Worm (Caenorhabditis elegans): ENCODE results near the gene str-4.
A peak's percentile ranks its signal among the peaks of the same experiment; 100 is the strongest.

str-4 gene

DNA sequence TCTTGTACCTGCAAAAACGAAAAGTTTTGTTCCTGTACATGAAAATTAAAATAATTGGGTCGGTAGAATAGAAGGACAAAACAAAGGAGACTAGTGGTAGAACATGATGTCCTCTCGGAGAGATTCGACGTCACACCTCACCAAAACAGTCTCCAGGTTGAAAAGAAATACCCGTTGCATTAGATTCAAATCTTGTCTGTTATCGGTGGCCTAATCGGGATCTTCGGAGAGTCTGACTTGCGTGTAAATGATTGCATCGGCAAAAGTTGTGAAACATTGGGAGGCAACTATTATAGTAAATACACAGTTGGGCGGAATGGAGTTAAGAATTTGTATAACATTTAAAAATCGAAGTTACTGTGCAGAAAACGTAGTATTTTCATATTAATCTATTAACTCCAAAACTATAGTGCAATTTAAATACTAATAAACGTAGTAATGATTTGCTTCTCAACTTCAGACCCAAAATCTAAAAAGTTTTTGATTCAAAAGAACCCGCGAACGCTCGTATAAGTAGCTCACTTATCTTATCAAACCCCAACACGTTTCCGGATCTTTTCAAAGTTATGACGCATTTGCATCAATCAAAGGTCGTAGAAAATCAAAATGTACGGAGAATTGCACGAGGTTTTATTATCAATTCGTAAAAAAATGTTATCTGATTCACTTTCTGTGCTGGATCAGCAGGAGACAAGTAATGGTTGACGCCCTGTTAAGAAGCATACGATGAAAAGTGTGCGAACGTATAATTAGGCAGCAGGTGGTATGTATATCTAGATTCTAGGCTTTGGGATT, 6.0 kb downstream of the str-4 start, which contains the start of gene nhr-168:
Gene nhr-168, minus strand, starts transcription at position 486 of the 795 bp plus-strand sequence.
- TF ChIP-seq B0310.2 (tag; optimal IDR thresholded peaks at IDR 0.05) (no peak), ets-7 (tag; optimal IDR thresholded peaks at IDR 0.05) (no peak), ceh-13 (GFP tag; optimal IDR thresholded peaks at IDR 0.05) (no peak), pes-1 (GFP tag; IDR thresholded peaks at IDR 0.05) (no peak)

DNA sequence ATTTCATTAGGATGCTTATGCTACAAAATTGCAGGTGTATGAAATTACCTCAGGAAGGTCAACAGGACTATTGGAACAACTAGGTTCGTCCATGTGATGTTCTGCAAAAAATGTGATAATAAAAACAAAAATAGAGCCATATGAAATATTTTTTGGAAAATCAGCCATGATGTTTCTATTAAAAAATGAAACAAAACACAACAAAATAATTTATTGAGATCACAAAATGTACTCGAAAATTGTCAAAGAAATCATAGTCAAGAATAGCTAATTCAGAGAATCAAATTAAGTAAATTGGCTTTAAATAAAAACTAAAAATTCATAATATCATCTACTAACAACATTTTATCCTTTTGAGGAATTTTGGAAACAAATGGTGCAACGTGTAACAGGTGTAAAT, 8.6 kb downstream of the str-4 start, which contains the start of gene nhr-129:
Gene nhr-129, minus strand, starts transcription at position 101 of the 400 bp plus-strand sequence.
- TF ChIP-seq flt-1 (GFP tag; IDR thresholded peaks at IDR 0.05) (no peak), ets-7 (tag; optimal IDR thresholded peaks at IDR 0.05) (no peak), pes-1 (GFP tag; IDR thresholded peaks at IDR 0.05) (no peak), ama-1 (optimal IDR thresholded peaks at IDR 0.05) (no peak), hnd-1 (tag; optimal IDR thresholded peaks at IDR 0.05) (no peak), aly-1 (tag; optimal IDR thresholded peaks at IDR 0.05) (no peak), tra-4 (tag; optimal IDR thresholded peaks at IDR 0.05) (no peak), hmbx-1 (tag; optimal IDR thresholded peaks at IDR 0.05) (no peak), tbx-37 (GFP tag; conservative IDR thresholded peaks at IDR 0.05) (no peak), ceh-36 (tag; optimal IDR thresholded peaks at IDR 0.05) (no peak), F13C5.2 (tag; optimal IDR thresholded peaks at IDR 0.05) (no peak), scrt-1 (GFP tag; IDR thresholded peaks at IDR 0.05) (no peak), ceh-13 (GFP tag; optimal IDR thresholded peaks at IDR 0.05) (no peak), B0310.2 (tag; optimal IDR thresholded peaks at IDR 0.05) (no peak), hmg-4 (GFP tag; optimal IDR thresholded peaks at IDR 0.05) (no peak), tbx-11 (GFP tag; IDR thresholded peaks at IDR 0.05) (no peak), sea-1 (GFP tag; conservative IDR thresholded peaks at IDR 0.05) (no peak)

DNA sequence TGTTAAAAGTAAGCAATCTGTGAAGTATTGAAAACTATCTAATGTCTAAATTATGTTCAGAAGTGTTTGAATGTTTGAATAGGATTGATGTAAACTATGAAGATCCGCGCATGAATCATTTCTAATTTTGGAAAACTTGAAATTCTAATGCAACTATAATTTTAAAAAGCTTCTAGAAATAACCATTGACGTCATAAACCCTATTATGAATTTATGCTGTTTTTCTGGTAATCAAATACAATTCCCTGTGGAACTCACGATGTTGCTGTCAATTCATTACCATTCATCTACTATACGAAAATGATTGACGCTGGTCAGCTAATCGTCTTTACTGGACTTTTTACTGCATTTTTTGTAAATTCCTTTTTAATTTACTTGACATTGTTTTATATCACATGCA, 12.1 kb downstream of the str-4 start, which contains the start of gene str-37:
Gene str-37, plus strand, starts transcription at position 301 of the 400 bp plus-strand sequence.
- TF ChIP-seq hmbx-1 (tag; optimal IDR thresholded peaks at IDR 0.05) (no peak), aly-1 (tag; optimal IDR thresholded peaks at IDR 0.05) (no peak), hmg-4 (GFP tag; optimal IDR thresholded peaks at IDR 0.05) (no peak), pes-1 (GFP tag; IDR thresholded peaks at IDR 0.05) (no peak), B0310.2 (tag; optimal IDR thresholded peaks at IDR 0.05) (no peak), hnd-1 (tag; optimal IDR thresholded peaks at IDR 0.05) (no peak), ets-7 (tag; optimal IDR thresholded peaks at IDR 0.05) (no peak), F13C5.2 (tag; optimal IDR thresholded peaks at IDR 0.05) (no peak)

DNA sequence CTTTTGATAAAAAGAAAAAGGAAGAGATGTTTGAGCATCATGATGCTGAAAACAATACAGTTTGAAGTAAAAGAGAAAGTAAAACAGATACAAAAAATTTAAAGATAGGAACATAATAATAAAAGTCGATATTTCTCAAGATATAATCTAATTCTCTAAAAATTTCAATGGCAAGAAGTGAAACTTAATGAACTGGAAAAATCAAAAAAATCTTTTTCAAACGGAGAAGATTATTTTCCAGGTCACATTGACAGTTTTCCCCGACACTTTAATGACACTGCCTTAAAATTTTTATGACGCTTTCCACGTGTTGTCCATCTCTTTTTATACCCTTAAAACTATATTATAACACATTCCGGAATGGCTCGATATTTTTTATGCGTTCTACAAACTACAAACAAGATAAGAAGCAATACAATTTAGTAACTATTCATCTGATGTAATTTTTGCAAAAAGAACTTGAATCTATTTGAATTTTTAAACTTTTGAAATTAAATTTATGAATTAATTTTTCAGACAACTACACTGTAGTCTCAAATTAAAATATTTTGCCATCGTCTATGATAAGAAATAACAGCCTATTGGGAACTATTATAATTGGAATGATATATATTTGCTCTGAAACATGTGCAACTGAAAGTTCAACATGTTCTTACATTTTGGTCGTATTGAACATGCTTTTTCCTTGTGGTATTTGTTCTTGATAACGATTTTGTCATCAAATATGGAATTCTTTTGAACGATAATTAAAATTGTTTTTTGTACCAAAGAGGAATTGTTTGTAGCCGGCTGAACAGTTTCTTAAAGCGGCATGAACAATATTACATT, 14.4 kb downstream of the str-4 start, which contains the start of gene C50B6.7:
Gene C50B6.7, minus strand, starts transcription at position 51 of the 828 bp plus-strand sequence.
- TF ChIP-seq scrt-1 (GFP tag; IDR thresholded peaks at IDR 0.05) (no peak), ets-7 (tag; optimal IDR thresholded peaks at IDR 0.05) (no peak)

DNA sequence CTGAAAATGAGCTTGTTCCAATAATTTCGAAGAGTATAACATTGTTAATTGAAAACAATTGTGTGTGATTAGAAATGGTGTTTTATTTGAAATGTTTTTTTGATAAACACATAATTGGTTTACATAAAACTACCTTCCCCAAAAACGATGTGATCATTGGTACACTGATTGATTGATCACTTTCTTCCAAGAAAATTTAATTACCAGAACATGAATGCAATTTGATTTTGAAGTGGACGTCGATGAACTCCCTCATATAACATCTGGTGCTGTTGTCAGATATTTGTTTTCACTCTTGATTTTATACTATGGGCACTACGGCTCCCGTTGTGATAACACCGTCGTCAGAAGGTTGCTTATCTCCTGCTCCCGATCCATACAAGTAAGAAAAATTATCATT, 18.9 kb downstream of the str-4 start, which contains the start of gene srh-15:
Gene srh-15, plus strand, starts transcription at position 301 of the 400 bp plus-strand sequence.
- TF ChIP-seq ceh-36 (tag; optimal IDR thresholded peaks at IDR 0.05) (no peak), tbx-11 (GFP tag; IDR thresholded peaks at IDR 0.05) (no peak), tbx-37 (GFP tag; conservative IDR thresholded peaks at IDR 0.05) (no peak), hnd-1 (tag; optimal IDR thresholded peaks at IDR 0.05) (no peak), aly-1 (tag; optimal IDR thresholded peaks at IDR 0.05) (no peak), sea-1 (GFP tag; conservative IDR thresholded peaks at IDR 0.05) (no peak), pes-1 (GFP tag; IDR thresholded peaks at IDR 0.05) (no peak), F13C5.2 (tag; optimal IDR thresholded peaks at IDR 0.05) (no peak)

DNA sequence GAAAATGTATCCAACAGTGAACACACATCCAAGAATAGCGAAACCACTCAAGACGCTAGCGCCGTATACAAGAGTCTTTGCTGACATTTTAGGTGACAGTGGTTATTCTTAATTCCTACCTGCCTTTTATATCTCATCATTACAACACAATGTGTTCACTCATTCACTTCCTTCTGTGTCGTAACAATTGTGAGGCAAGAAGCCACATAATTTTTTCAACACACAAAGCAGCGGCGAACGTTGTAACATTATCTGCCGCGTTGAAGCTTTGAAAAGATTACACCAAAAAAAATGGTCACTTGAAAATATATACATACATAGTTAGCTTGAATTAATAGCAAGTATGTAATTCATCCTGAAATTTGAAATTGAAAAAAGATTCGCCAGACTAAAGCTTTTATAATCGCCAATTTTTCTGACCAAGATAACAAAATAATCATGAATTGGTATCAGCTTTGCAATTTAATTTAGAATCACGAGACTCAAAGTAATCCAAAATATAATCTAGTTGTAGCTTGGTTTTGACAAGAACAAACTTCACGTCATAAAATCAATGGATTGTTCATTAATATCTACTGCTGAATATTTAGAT, 21.5 kb downstream of the str-4 start, which contains the start of the genes col-161 and srh-18:
Gene col-161, minus strand, starts transcription at position 101 of the 592 bp plus-strand sequence.
Gene srh-18, plus strand, starts transcription at position 542 of the 592 bp plus-strand sequence.
- TF ChIP-seq tra-4 (tag; optimal IDR thresholded peaks at IDR 0.05) (no peak), F13C5.2 (tag; optimal IDR thresholded peaks at IDR 0.05) (no peak), hnd-1 (tag; optimal IDR thresholded peaks at IDR 0.05) (no peak), tbx-37 (GFP tag; conservative IDR thresholded peaks at IDR 0.05) (no peak), pes-1 (GFP tag; IDR thresholded peaks at IDR 0.05) (no peak), tbx-11 (GFP tag; IDR thresholded peaks at IDR 0.05) (no peak), scrt-1 (GFP tag; IDR thresholded peaks at IDR 0.05) (no peak), hmbx-1 (tag; optimal IDR thresholded peaks at IDR 0.05) (no peak), flt-1 (GFP tag; IDR thresholded peaks at IDR 0.05) (no peak), hmg-4 (GFP tag; optimal IDR thresholded peaks at IDR 0.05) (no peak), ets-7 (tag; optimal IDR thresholded peaks at IDR 0.05) (no peak)

DNA sequence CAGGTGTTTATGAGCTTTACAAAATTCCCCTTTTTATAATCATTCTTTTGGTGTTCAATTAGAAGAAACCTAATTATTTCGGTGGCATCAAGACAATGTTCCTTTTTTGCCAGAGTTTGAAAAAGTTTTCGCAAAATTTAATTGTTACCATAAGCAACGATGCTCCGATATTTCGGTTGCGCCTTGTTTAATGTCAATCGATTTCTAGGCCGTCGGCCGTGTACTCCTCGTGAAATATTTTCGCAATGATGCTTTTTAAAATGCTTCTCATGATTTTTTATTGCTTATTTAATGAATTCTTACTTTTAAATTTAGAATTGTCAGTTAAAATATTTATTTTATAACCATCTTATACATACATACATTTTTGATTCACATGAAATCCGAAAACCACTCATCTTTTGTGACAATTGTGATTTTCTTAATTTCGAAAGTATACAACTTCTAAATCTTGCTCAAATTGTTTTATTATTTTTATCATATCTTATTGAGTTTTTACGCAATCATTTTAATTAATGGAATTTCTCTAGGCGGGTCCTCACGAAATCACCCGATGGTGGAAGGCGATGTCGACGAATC, 26.4 kb downstream of the str-4 start, which contains the start of gene C50B6.3:
Gene C50B6.3, plus strand, starts transcription at position 529 of the 579 bp plus-strand sequence.
- TF ChIP-seq hnd-1 (tag; optimal IDR thresholded peaks at IDR 0.05) (no peak), sea-1 (GFP tag; conservative IDR thresholded peaks at IDR 0.05) (no peak), tra-4 (tag; optimal IDR thresholded peaks at IDR 0.05) (no peak), tbx-37 (GFP tag; conservative IDR thresholded peaks at IDR 0.05) (peak; percentile 71), flt-1 (GFP tag; IDR thresholded peaks at IDR 0.05) (no peak), pes-1 (GFP tag; IDR thresholded peaks at IDR 0.05) (no peak), aly-1 (tag; optimal IDR thresholded peaks at IDR 0.05) (no peak)

Measured in whole organism, early embryonic.